Fruit fly (Drosophila melanogaster) whole organism, adult: ENCODE measurements around the gene CG33128.

ENCODE experiments used
- CG1620 ChIP-seq: fragments of 200-800 bp; sonication (Bioruptor generic); optimal IDR thresholded peaks from 2 replicates; lab custom pipeline; 2016; ENCODE audit warnings: missing biosample characterization, missing genetic modification characterization
- CG7101 ChIP-seq: fragments of 200-800 bp; sonication (Bioruptor generic); optimal IDR thresholded peaks from 2 replicates; lab custom pipeline; 2018; ENCODE audit warnings: missing biosample characterization, mild to moderate bottlenecking, missing genetic modification characterization, moderate library complexity
- Crg-1 ChIP-seq: fragments of 200-800 bp; sonication (Bioruptor generic); optimal IDR thresholded peaks from 2 replicates; lab custom pipeline; 2016; ENCODE audit warnings: missing biosample characterization, missing genetic modification characterization
- kay ChIP-seq: fragments of 200-800 bp; sonication (Bioruptor generic); peaks from one replicate; lab custom pipeline; 2016; ENCODE audit warnings: missing biosample characterization, missing genetic modification characterization, borderline replicate concordance
- ovo ChIP-seq: fragments of 200-800 bp; sonication (Bioruptor generic); optimal IDR thresholded peaks from 2 replicates; lab custom pipeline; 2016; ENCODE audit warnings: missing biosample characterization, missing genetic modification characterization
- pad ChIP-seq: fragments of 200-800 bp; sonication (Bioruptor generic); optimal IDR thresholded peaks from 3 replicates; lab custom pipeline; 2017; ENCODE audit warnings: missing biosample characterization, missing genetic modification characterization, mild to moderate bottlenecking, moderate library complexity, missing genetic modification reagents

dm6 chr2L:1446740-1447139, 47.1 kb upstream of the CG33128 start:
- TF ChIP-seq ovo (no peak), CG7101 (no peak), Crg-1 (GFP tag; lab: Kevin White, UChicago) (no peak), pad (no peak), kay (GFP tag; lab: Kevin White, UChicago) (no peak), CG1620 (GFP tag; lab: Kevin White, UChicago) (no peak)
